Worm (Caenorhabditis elegans) whole organism, L2 larva: Measurements from ENCODE around the gene pudl-2.
"Not testable (repeated sequence)": the region's sequence is repeated elsewhere in the genome, so short reads cannot be mapped to it uniquely, and the experiment has no call there.

Source experiments
- C34F6.9 ChIP-seq: fragments of 150-350 bp; optimal IDR thresholded peaks from 2 replicates; lab custom pipeline; 2014; ENCODE audit warnings: missing biosample characterization, missing genetic modification characterization
- F13H6.1 ChIP-seq: sonication (generic microtip); optimal IDR thresholded peaks from 2 replicates; lab custom pipeline; 2016; ENCODE audit warnings: missing genetic modification characterization, missing compliant biosample characterization
- R02D3.7 ChIP-seq: fragments of 150-350 bp; optimal IDR thresholded peaks from 2 replicates; lab custom pipeline; 2014; ENCODE audit warnings: missing biosample characterization, missing genetic modification characterization
- Y55F3AM.14 ChIP-seq: fragments of 200-800 bp; sonication (Bioruptor generic); optimal IDR thresholded peaks from 2 replicates; lab custom pipeline; 2018; ENCODE audit warnings: mild to moderate bottlenecking, missing genetic modification characterization, missing compliant biosample characterization
- ZK546.5 ChIP-seq: sonication (generic microtip); optimal IDR thresholded peaks from 2 replicates; lab custom pipeline; 2017; ENCODE audit warnings: missing biosample characterization, missing genetic modification characterization
- aly-2 ChIP-seq: fragments of 150-350 bp; optimal IDR thresholded peaks from 2 replicates; lab custom pipeline; 2014; ENCODE audit warnings: missing biosample characterization, missing genetic modification characterization
- ama-1 ChIP-seq: fragments of 150-350 bp; optimal IDR thresholded peaks from 2 replicates; lab custom pipeline; 2018; ENCODE audit warnings: inconsistent platforms
- blmp-1 ChIP-seq: sonication (generic microtip); optimal IDR thresholded peaks from 2 replicates; lab custom pipeline; 2017; ENCODE audit warnings: missing genetic modification characterization, mild to moderate bottlenecking, missing compliant biosample characterization, antibody characterized with exemption, moderate library complexity; ENCODE audit not compliant: insufficient read depth
- ceh-82 ChIP-seq: fragments of 150-350 bp; optimal IDR thresholded peaks from 2 replicates; lab custom pipeline; 2014; ENCODE audit warnings: missing biosample characterization, missing genetic modification characterization
- crh-2 ChIP-seq: sonication (generic microtip); optimal IDR thresholded peaks from 2 replicates; lab custom pipeline; 2017; ENCODE audit warnings: missing biosample characterization, missing genetic modification characterization
- dmd-4 ChIP-seq: sonication (generic microtip); optimal IDR thresholded peaks from 2 replicates; lab custom pipeline; 2017; ENCODE audit warnings: missing biosample characterization, missing genetic modification characterization
- egl-27 ChIP-seq: sonication (generic microtip); optimal IDR thresholded peaks from 3 replicates; lab custom pipeline; 2017; ENCODE audit warnings: missing biosample characterization, missing genetic modification reagents, missing genetic modification characterization
- elt-3 ChIP-seq: sonication (generic microtip); optimal IDR thresholded peaks from 2 replicates; lab custom pipeline; 2017; ENCODE audit warnings: missing biosample characterization, missing genetic modification characterization
- fos-1 ChIP-seq: fragments of 150-350 bp; optimal IDR thresholded peaks from 2 replicates; lab custom pipeline; 2014; ENCODE audit warnings: missing biosample characterization, missing genetic modification characterization
- gmeb-1 ChIP-seq: fragments of 150-350 bp; optimal IDR thresholded peaks from 2 replicates; lab custom pipeline; 2014; ENCODE audit warnings: missing biosample characterization, missing genetic modification characterization
- lin-11 ChIP-seq: fragments of 150-350 bp; sonication (generic microtip); optimal IDR thresholded peaks from 2 replicates; lab custom pipeline; 2014; ENCODE audit warnings: missing biosample characterization, missing genetic modification characterization, inconsistent platforms, mixed read lengths
- lin-13 ChIP-seq: fragments of 150-350 bp; optimal IDR thresholded peaks from 2 replicates; lab custom pipeline; 2014; ENCODE audit warnings: missing biosample characterization, missing genetic modification reagents, missing genetic modification characterization
- lin-39 ChIP-seq: fragments of 150-350 bp; optimal IDR thresholded peaks from 2 replicates; lab custom pipeline; 2014; ENCODE audit warnings: missing biosample characterization, missing genetic modification reagents, missing genetic modification characterization
- lsy-2 ChIP-seq, 2 experiments: fragments of 150-350 bp in 1 of 2; sonication (generic microtip) in 1 of 2; optimal IDR thresholded peaks; 2 replicates each; lab custom pipeline; 2014 to 2017; ENCODE audit warnings: missing biosample characterization in 2 of 2, missing genetic modification characterization in 2 of 2
- mab-5 ChIP-seq: fragments of 150-350 bp; optimal IDR thresholded peaks from 2 replicates; lab custom pipeline; 2014; ENCODE audit warnings: missing biosample characterization, missing genetic modification characterization
- mbf-1 ChIP-seq: sonication (generic microtip); optimal IDR thresholded peaks from 2 replicates; lab custom pipeline; 2017; ENCODE audit warnings: missing biosample characterization, missing genetic modification characterization
- nhr-11 ChIP-seq: fragments of 150-350 bp; optimal IDR thresholded peaks from 2 replicates; lab custom pipeline; 2014; ENCODE audit warnings: missing biosample characterization, missing genetic modification characterization
- nhr-12 ChIP-seq: fragments of 150-350 bp; optimal IDR thresholded peaks from 2 replicates; lab custom pipeline; 2014; ENCODE audit warnings: missing biosample characterization, missing genetic modification characterization
- nhr-129 ChIP-seq: fragments of 150-350 bp; optimal IDR thresholded peaks from 2 replicates; lab custom pipeline; 2014; ENCODE audit warnings: missing biosample characterization, missing genetic modification characterization
- nhr-21 ChIP-seq: fragments of 150-350 bp; optimal IDR thresholded peaks from 2 replicates; lab custom pipeline; 2014; ENCODE audit warnings: missing biosample characterization, missing genetic modification characterization
- nhr-23 ChIP-seq: fragments of 150-350 bp; optimal IDR thresholded peaks from 2 replicates; lab custom pipeline; 2014; ENCODE audit warnings: missing biosample characterization, missing genetic modification reagents, missing genetic modification characterization
- nhr-237 ChIP-seq: fragments of 150-350 bp; optimal IDR thresholded peaks from 2 replicates; lab custom pipeline; 2014; ENCODE audit warnings: missing biosample characterization, missing genetic modification characterization
- nhr-25 ChIP-seq: fragments of 150-350 bp; sonication (generic microtip); optimal IDR thresholded peaks from 3 replicates; lab custom pipeline; 2014; ENCODE audit warnings: missing biosample characterization, missing genetic modification characterization
- nhr-6 ChIP-seq: fragments of 150-350 bp; optimal IDR thresholded peaks from 2 replicates; lab custom pipeline; 2014; ENCODE audit warnings: missing biosample characterization, missing genetic modification characterization
- nhr-77 ChIP-seq: fragments of 150-350 bp; optimal IDR thresholded peaks from 2 replicates; lab custom pipeline; 2014; ENCODE audit warnings: missing biosample characterization, missing genetic modification characterization
- peb-1 ChIP-seq: fragments of 150-350 bp; optimal IDR thresholded peaks from 2 replicates; lab custom pipeline; 2014; ENCODE audit warnings: missing biosample characterization, missing genetic modification characterization
- sem-4 ChIP-seq: fragments of 150-350 bp; optimal IDR thresholded peaks from 2 replicates; lab custom pipeline; 2014; ENCODE audit warnings: missing biosample characterization, missing genetic modification reagents, missing genetic modification characterization
- skn-1 ChIP-seq: sonication (generic microtip); optimal IDR thresholded peaks from 2 replicates; lab custom pipeline; 2017; ENCODE audit warnings: missing biosample characterization, missing genetic modification characterization
- sma-3 ChIP-seq: sonication (generic microtip); optimal IDR thresholded peaks from 2 replicates; lab custom pipeline; 2016; ENCODE audit warnings: missing genetic modification reagents, missing genetic modification characterization, missing compliant biosample characterization
- snpc-4 ChIP-seq: fragments of 150-350 bp; optimal IDR thresholded peaks from 2 replicates; lab custom pipeline; 2014; ENCODE audit warnings: missing biosample characterization, missing genetic modification characterization
- unc-39 ChIP-seq: fragments of 150-350 bp; optimal IDR thresholded peaks from 2 replicates; lab custom pipeline; 2014; ENCODE audit warnings: missing biosample characterization, missing genetic modification characterization
- unc-55 ChIP-seq: fragments of 150-350 bp; sonication (generic microtip); optimal IDR thresholded peaks from 3 replicates; lab custom pipeline; 2014; ENCODE audit warnings: missing biosample characterization, missing genetic modification reagents, missing genetic modification characterization
- unc-62 ChIP-seq: fragments of 150-350 bp; optimal IDR thresholded peaks from 2 replicates; lab custom pipeline; 2014; ENCODE audit warnings: missing biosample characterization, missing genetic modification reagents, missing genetic modification characterization
- zag-1 ChIP-seq: fragments of 150-350 bp; optimal IDR thresholded peaks from 2 replicates; lab custom pipeline; 2014; ENCODE audit warnings: missing biosample characterization, missing genetic modification characterization
- ztf-1 ChIP-seq: fragments of 200-800 bp; sonication (Bioruptor generic); conservative IDR thresholded peaks from 2 replicates; pipeline ENCODE4 v1.3.6; 2022; ENCODE audit warnings: missing genetic modification characterization, missing compliant biosample characterization
- ztf-4 ChIP-seq: fragments of 150-350 bp; optimal IDR thresholded peaks from 2 replicates; lab custom pipeline; 2014; ENCODE audit warnings: missing biosample characterization, missing genetic modification characterization

Gene pudl-2

DNA sequence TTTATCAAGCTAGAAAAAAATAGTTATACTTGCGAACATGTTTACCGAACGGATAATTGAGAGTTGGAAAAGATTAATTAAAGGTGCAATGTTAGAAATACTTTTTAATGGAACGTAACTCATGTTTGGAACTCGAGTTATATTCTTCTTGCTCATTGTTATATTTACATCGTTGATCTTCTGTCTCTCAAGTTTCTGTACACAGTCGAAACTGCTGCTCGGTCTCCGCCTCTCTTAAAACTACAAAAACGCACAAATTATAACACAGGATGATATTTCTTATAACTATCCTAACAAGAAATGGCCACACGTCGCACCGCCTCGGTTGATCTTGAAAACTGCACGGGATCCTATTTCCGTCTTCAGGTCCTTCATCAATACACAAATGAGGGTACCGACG lies at the start of gene pudl-2:
TSS of gene pudl-2 (plus strand) at position 301 of the 400 bp plus-strand sequence.
- no peak for TF ChIP-seq peb-1
- TF ChIP-seq egl-27 (tag; lab: Kevin White, UChicago): no peak
- TF ChIP-seq lin-39 (tag; lab: Kevin White, UChicago): no peak
- TF ChIP-seq dmd-4 (tag; lab: Kevin White, UChicago): no peak
- no peak for TF ChIP-seq snpc-4 (tag; lab: Kevin White, UChicago)
- TF ChIP-seq, all 48 proteins: peak for 0

DNA sequence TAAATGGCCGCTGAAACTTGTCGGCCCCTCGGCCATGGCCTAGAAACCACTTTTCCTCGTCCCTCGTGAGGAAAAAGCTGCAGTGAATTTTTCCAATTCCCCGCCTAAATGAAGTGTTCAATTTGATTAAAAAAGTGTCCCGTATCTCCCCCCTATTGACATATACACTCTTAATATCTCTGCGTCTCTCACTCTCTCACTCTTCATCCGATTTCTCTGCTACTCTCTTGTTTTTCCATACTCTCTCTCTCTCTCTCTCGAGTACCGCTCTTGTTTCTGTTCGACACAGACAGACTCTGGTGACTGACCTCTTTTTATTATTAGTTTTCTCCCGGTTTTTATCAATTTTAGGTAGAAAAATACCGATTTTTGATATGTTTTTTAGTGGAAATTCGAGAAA lies 49.6 kb upstream of the pudl-2 start:
- TF ChIP-seq lsy-2 (tag; optimal IDR thresholded peaks at IDR 0.05; lab: Kevin White, UChicago): peak; percentile 26 to 51
- no peak for TF ChIP-seq nhr-77 (tag; lab: Kevin White, UChicago)
- peak; percentile 20 for TF ChIP-seq nhr-129 (tag; lab: Kevin White, UChicago)
- peak; percentile 44 for TF ChIP-seq unc-55 (GFP tag; lab: Kevin White, UChicago)
- peak; percentile 9 for TF ChIP-seq nhr-25 (tag; lab: Kevin White, UChicago)
- TF ChIP-seq aly-2: no peak
- peak; percentile 10 for TF ChIP-seq fos-1 (tag; lab: Kevin White, UChicago)
- peak; percentile 46 for TF ChIP-seq crh-2
- TF ChIP-seq gmeb-1 (tag; lab: Kevin White, UChicago): peak; percentile 34
- peak; percentile 28 for TF ChIP-seq sma-3 (GFP tag; lab: Kevin White, UChicago)
- TF ChIP-seq F13H6.1: peak; percentile 31
- TF ChIP-seq lin-13 (GFP tag; lab: Kevin White, UChicago): peak; percentile 40
- TF ChIP-seq ztf-4 (tag; lab: Kevin White, UChicago): no peak
- TF ChIP-seq C34F6.9: peak; percentile 43
- no peak for TF ChIP-seq nhr-6

DNA sequence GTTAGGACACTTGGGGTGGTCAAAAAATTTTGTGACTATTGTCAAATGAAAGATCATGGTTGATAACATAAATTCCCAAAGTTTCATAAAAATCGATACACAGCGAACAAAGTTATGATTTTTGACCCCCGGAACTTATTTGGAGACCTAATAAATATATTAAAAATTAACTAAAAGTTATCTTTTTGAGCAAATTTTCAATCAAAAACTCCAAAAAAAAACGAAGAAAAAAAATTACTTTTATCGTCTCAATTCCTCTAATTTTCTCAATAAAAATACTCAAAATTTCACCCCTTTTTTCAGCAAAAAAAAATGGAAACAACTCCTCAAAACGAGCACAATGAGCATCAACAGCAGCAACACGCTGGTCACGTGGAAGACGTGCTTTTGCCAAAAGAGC lies 46.2 kb upstream of the pudl-2 start, which contains the start of gene atln-1:
TSS of gene atln-1 (plus strand) at position 301 of the 400 bp plus-strand sequence.
- TF ChIP-seq ztf-4 (tag; lab: Kevin White, UChicago); ceh-82 (tag; lab: Kevin White, UChicago); nhr-6: not testable (repeated sequence)

DNA sequence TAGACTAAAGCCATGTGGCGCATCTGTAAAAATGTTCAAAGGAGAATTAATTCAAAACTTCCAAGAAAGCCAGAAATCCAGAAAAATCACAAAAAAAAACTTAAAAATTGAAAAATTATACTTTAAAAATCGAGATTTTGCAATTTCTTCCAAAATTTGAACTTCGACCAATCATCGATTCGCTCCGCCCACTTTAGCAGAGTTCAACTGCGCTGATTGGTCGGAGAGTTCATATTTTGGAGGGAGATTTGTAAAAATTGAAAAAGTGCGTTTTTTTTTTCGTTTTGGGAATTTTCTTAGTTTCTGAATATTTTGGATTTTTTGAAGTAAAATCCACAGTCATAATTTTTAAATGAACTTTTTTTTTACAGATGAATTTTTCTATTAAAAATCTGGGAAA lies 40.7 kb upstream of the pudl-2 start:
- TF ChIP-seq unc-55 (GFP tag; lab: Kevin White, UChicago): no peak
- TF ChIP-seq nhr-21: no peak
- no peak for TF ChIP-seq sem-4 (tag; lab: Kevin White, UChicago)
- TF ChIP-seq unc-62 (GFP tag; lab: Kevin White, UChicago): no peak
- TF ChIP-seq R02D3.7: no peak
- no peak for TF ChIP-seq nhr-23
- no peak for TF ChIP-seq lin-13 (GFP tag; lab: Kevin White, UChicago)
- no peak for TF ChIP-seq ztf-1 (GFP tag; lab: Robert Waterston, UW)
- TF ChIP-seq blmp-1 (tag; lab: Kevin White, UChicago): no peak
- TF ChIP-seq aly-2: no peak
- no peak for TF ChIP-seq zag-1 (tag; lab: Kevin White, UChicago)
- TF ChIP-seq ama-1 (lab: Kevin White, UChicago): no peak
- no peak for TF ChIP-seq mab-5 (tag; lab: Kevin White, UChicago)
- TF ChIP-seq dmd-4 (tag; lab: Kevin White, UChicago): no peak

DNA sequence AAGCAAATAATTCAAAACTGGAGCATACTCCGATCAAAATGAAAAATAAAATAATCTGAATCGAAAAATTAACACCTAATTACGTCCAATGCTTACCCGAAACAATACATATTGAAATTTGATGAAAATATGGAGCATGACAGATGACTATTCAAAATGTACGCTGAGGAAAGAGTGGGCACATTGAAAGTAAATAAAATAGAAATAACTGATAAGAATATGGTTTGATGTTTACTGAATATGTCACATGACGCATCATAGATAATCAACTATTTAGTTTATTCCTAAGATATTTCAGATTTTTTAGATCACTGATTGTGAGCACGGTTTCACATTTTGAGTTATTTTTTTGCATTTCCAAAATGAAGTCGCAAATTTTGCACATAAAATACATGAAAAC lies 36.3 kb upstream of the pudl-2 start, which contains the start of gene Y54G2A.52:
TSS of gene Y54G2A.52 (minus strand) at position 348 of the 400 bp plus-strand sequence.
- TF ChIP-seq unc-39: no peak
- TF ChIP-seq fos-1 (tag; lab: Kevin White, UChicago): peak; percentile 79
- TF ChIP-seq nhr-129 (tag; lab: Kevin White, UChicago): peak; percentile 11
- TF ChIP-seq crh-2: peak; percentile 36
- no peak for TF ChIP-seq lin-13 (GFP tag; lab: Kevin White, UChicago)
- peak; percentile 7 for TF ChIP-seq gmeb-1 (tag; lab: Kevin White, UChicago)

DNA sequence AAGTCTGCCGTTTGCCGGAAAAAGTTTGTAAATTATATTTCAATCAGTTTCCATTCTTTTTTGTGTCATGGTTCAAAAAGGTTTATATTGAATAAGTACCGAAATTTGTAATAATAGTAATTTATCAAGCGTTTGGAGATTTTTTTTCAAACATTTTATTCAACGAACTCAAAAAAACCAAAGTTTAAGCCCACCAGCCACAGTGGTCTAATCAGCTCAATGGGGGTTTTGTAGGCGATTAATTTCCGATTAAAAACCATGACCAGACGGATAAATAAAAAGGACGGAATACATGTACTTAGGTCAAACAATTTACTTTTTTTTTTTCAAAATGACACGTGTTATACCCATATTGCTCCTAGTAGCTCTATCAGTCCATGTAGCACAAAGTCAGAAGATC lies 35.2 kb upstream of the pudl-2 start, which contains the start of gene Y54G2A.10:
TSS of gene Y54G2A.10 (plus strand) at position 301 of the 400 bp plus-strand sequence.
- TF ChIP-seq lin-11 (no peak), zag-1 (tag; lab: Kevin White, UChicago) (no peak), elt-3 (tag; lab: Kevin White, UChicago) (no peak), blmp-1 (tag; lab: Kevin White, UChicago) (no peak), nhr-237 (no peak), nhr-11 (tag; lab: Kevin White, UChicago) (no peak), skn-1 (no peak), unc-39 (no peak), nhr-12 (no peak), ZK546.5 (tag; lab: Kevin White, UChicago) (no peak), lin-39 (tag; lab: Kevin White, UChicago) (no peak), egl-27 (tag; lab: Kevin White, UChicago) (no peak), mbf-1 (tag; lab: Kevin White, UChicago) (no peak), Y55F3AM.14 (GFP tag; lab: Kevin White, UChicago) (no peak), dmd-4 (tag; lab: Kevin White, UChicago) (no peak), mab-5 (tag; lab: Kevin White, UChicago) (no peak)
